Worm (Caenorhabditis elegans) whole organism, L2 larva: Measurements from ENCODE around the gene W02D7.4.

ENCODE experiments used
- C34F6.9 ChIP-seq: fragments of 150-350 bp; optimal IDR thresholded peaks from 2 replicates; lab custom pipeline; 2014; ENCODE audit warnings: missing biosample characterization, missing genetic modification characterization
- F13H6.1 ChIP-seq: sonication (generic microtip); optimal IDR thresholded peaks from 2 replicates; lab custom pipeline; 2016; ENCODE audit warnings: missing genetic modification characterization, missing compliant biosample characterization
- R02D3.7 ChIP-seq: fragments of 150-350 bp; optimal IDR thresholded peaks from 2 replicates; lab custom pipeline; 2014; ENCODE audit warnings: missing biosample characterization, missing genetic modification characterization
- Y55F3AM.14 ChIP-seq: fragments of 200-800 bp; sonication (Bioruptor generic); optimal IDR thresholded peaks from 2 replicates; lab custom pipeline; 2018; ENCODE audit warnings: mild to moderate bottlenecking, missing genetic modification characterization, missing compliant biosample characterization
- ZK546.5 ChIP-seq: sonication (generic microtip); optimal IDR thresholded peaks from 2 replicates; lab custom pipeline; 2017; ENCODE audit warnings: missing biosample characterization, missing genetic modification characterization
- alr-1 ChIP-seq: fragments of 150-350 bp; optimal IDR thresholded peaks from 2 replicates; lab custom pipeline; 2014; ENCODE audit warnings: missing biosample characterization, missing genetic modification characterization
- aly-2 ChIP-seq: fragments of 150-350 bp; optimal IDR thresholded peaks from 2 replicates; lab custom pipeline; 2014; ENCODE audit warnings: missing biosample characterization, missing genetic modification characterization
- ama-1 ChIP-seq: fragments of 150-350 bp; optimal IDR thresholded peaks from 2 replicates; lab custom pipeline; 2018; ENCODE audit warnings: inconsistent platforms
- blmp-1 ChIP-seq: sonication (generic microtip); optimal IDR thresholded peaks from 2 replicates; lab custom pipeline; 2017; ENCODE audit warnings: missing genetic modification characterization, mild to moderate bottlenecking, missing compliant biosample characterization, antibody characterized with exemption, moderate library complexity; ENCODE audit not compliant: insufficient read depth
- crh-2 ChIP-seq: sonication (generic microtip); optimal IDR thresholded peaks from 2 replicates; lab custom pipeline; 2017; ENCODE audit warnings: missing biosample characterization, missing genetic modification characterization
- dmd-4 ChIP-seq: sonication (generic microtip); optimal IDR thresholded peaks from 2 replicates; lab custom pipeline; 2017; ENCODE audit warnings: missing biosample characterization, missing genetic modification characterization
- egl-27 ChIP-seq: sonication (generic microtip); optimal IDR thresholded peaks from 3 replicates; lab custom pipeline; 2017; ENCODE audit warnings: missing biosample characterization, missing genetic modification reagents, missing genetic modification characterization
- elt-1 ChIP-seq: fragments of 150-350 bp; optimal IDR thresholded peaks from 2 replicates; lab custom pipeline; 2014; ENCODE audit warnings: missing biosample characterization, missing genetic modification characterization
- fos-1 ChIP-seq: fragments of 150-350 bp; optimal IDR thresholded peaks from 2 replicates; lab custom pipeline; 2014; ENCODE audit warnings: missing biosample characterization, missing genetic modification characterization
- gmeb-1 ChIP-seq: fragments of 150-350 bp; optimal IDR thresholded peaks from 2 replicates; lab custom pipeline; 2014; ENCODE audit warnings: missing biosample characterization, missing genetic modification characterization
- lin-13 ChIP-seq: fragments of 150-350 bp; optimal IDR thresholded peaks from 2 replicates; lab custom pipeline; 2014; ENCODE audit warnings: missing biosample characterization, missing genetic modification reagents, missing genetic modification characterization
- lin-39 ChIP-seq: fragments of 150-350 bp; optimal IDR thresholded peaks from 2 replicates; lab custom pipeline; 2014; ENCODE audit warnings: missing biosample characterization, missing genetic modification reagents, missing genetic modification characterization
- lsy-2 ChIP-seq, 2 experiments: fragments of 150-350 bp in 1 of 2; sonication (generic microtip) in 1 of 2; optimal IDR thresholded peaks; 2 replicates each; lab custom pipeline; 2014 to 2017; ENCODE audit warnings: missing biosample characterization in 2 of 2, missing genetic modification characterization in 2 of 2
- mbf-1 ChIP-seq: sonication (generic microtip); optimal IDR thresholded peaks from 2 replicates; lab custom pipeline; 2017; ENCODE audit warnings: missing biosample characterization, missing genetic modification characterization
- mdl-1 ChIP-seq, 2 experiments: fragments of 150-350 bp in 1 of 2; sonication (generic microtip) in 1 of 2; optimal IDR thresholded peaks; 2 replicates each; lab custom pipeline; 2017; ENCODE audit warnings: missing biosample characterization in 2 of 2, missing genetic modification characterization in 2 of 2
- nhr-12 ChIP-seq: fragments of 150-350 bp; optimal IDR thresholded peaks from 2 replicates; lab custom pipeline; 2014; ENCODE audit warnings: missing biosample characterization, missing genetic modification characterization
- nhr-129 ChIP-seq: fragments of 150-350 bp; optimal IDR thresholded peaks from 2 replicates; lab custom pipeline; 2014; ENCODE audit warnings: missing biosample characterization, missing genetic modification characterization
- nhr-21 ChIP-seq: fragments of 150-350 bp; optimal IDR thresholded peaks from 2 replicates; lab custom pipeline; 2014; ENCODE audit warnings: missing biosample characterization, missing genetic modification characterization
- nhr-23 ChIP-seq: fragments of 150-350 bp; optimal IDR thresholded peaks from 2 replicates; lab custom pipeline; 2014; ENCODE audit warnings: missing biosample characterization, missing genetic modification reagents, missing genetic modification characterization
- nhr-237 ChIP-seq: fragments of 150-350 bp; optimal IDR thresholded peaks from 2 replicates; lab custom pipeline; 2014; ENCODE audit warnings: missing biosample characterization, missing genetic modification characterization
- nhr-25 ChIP-seq: fragments of 150-350 bp; sonication (generic microtip); optimal IDR thresholded peaks from 3 replicates; lab custom pipeline; 2014; ENCODE audit warnings: missing biosample characterization, missing genetic modification characterization
- nhr-6 ChIP-seq: fragments of 150-350 bp; optimal IDR thresholded peaks from 2 replicates; lab custom pipeline; 2014; ENCODE audit warnings: missing biosample characterization, missing genetic modification characterization
- nhr-77 ChIP-seq: fragments of 150-350 bp; optimal IDR thresholded peaks from 2 replicates; lab custom pipeline; 2014; ENCODE audit warnings: missing biosample characterization, missing genetic modification characterization
- peb-1 ChIP-seq: fragments of 150-350 bp; optimal IDR thresholded peaks from 2 replicates; lab custom pipeline; 2014; ENCODE audit warnings: missing biosample characterization, missing genetic modification characterization
- skn-1 ChIP-seq: sonication (generic microtip); optimal IDR thresholded peaks from 2 replicates; lab custom pipeline; 2017; ENCODE audit warnings: missing biosample characterization, missing genetic modification characterization
- sma-3 ChIP-seq: sonication (generic microtip); optimal IDR thresholded peaks from 2 replicates; lab custom pipeline; 2016; ENCODE audit warnings: missing genetic modification reagents, missing genetic modification characterization, missing compliant biosample characterization
- sma-9 ChIP-seq, 2 experiments: fragments of 150-350 bp in 1 of 2; sonication (generic microtip) in 1 of 2; optimal IDR thresholded peaks; 2 replicates each; lab custom pipeline; 2014 to 2016; ENCODE audit warnings: missing genetic modification characterization in 2 of 2, mild to moderate bottlenecking in 1 of 2, missing biosample characterization in 1 of 2, missing compliant biosample characterization in 1 of 2, missing genetic modification reagents in 1 of 2, moderate library complexity in 1 of 2
- snpc-4 ChIP-seq: fragments of 150-350 bp; optimal IDR thresholded peaks from 2 replicates; lab custom pipeline; 2014; ENCODE audit warnings: missing biosample characterization, missing genetic modification characterization
- unc-39 ChIP-seq: fragments of 150-350 bp; optimal IDR thresholded peaks from 2 replicates; lab custom pipeline; 2014; ENCODE audit warnings: missing biosample characterization, missing genetic modification characterization
- unc-55 ChIP-seq: fragments of 150-350 bp; sonication (generic microtip); optimal IDR thresholded peaks from 3 replicates; lab custom pipeline; 2014; ENCODE audit warnings: missing biosample characterization, missing genetic modification reagents, missing genetic modification characterization
- unc-62 ChIP-seq: fragments of 150-350 bp; optimal IDR thresholded peaks from 2 replicates; lab custom pipeline; 2014; ENCODE audit warnings: missing biosample characterization, missing genetic modification reagents, missing genetic modification characterization
- zag-1 ChIP-seq: fragments of 150-350 bp; optimal IDR thresholded peaks from 2 replicates; lab custom pipeline; 2014; ENCODE audit warnings: missing biosample characterization, missing genetic modification characterization
- ztf-1 ChIP-seq: fragments of 200-800 bp; sonication (Bioruptor generic); conservative IDR thresholded peaks from 2 replicates; pipeline ENCODE4 v1.3.6; 2022; ENCODE audit warnings: missing genetic modification characterization, missing compliant biosample characterization
- ztf-11 ChIP-seq: sonication (generic microtip); optimal IDR thresholded peaks from 2 replicates; lab custom pipeline; 2017; ENCODE audit warnings: missing biosample characterization, missing genetic modification characterization

The W02D7.4 gene

DNA sequence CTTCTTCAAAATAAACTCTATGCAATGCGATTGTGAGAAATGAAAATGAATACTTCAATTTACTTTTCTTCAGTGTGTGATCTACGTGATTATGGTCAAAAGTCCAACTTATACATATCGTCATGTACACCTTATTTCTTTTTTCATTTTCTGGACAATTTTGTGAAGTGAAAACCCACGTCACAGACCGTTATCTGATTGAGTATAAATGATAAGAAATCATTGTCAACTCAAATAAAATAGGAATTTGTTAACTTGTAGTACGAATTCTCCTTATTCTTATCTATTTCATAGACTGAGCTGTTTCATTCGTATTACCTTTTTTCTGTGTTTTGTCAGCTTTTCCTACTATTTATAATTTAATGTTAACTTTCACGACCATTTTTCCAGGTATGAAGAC, 25.4 kb downstream of the W02D7.4 start, which contains the start of gene asp-5:
Gene asp-5 (plus strand): TSS at position 391 of the 400 bp plus-strand sequence.
- TF ChIP-seq crh-2 (tag; lab: Kevin White, UChicago) (peak; percentile 55), sma-9 (GFP tag; optimal IDR thresholded peaks at IDR 0.05; lab: Kevin White, UChicago) (peak; percentile 34), sma-9 (tag; optimal IDR thresholded peaks at IDR 0.05; lab: Kevin White, UChicago) (no peak), nhr-12 (tag; lab: Kevin White, UChicago) (no peak), fos-1 (tag; lab: Kevin White, UChicago) (peak; percentile 41), peb-1 (tag; lab: Kevin White, UChicago) (no peak), unc-55 (GFP tag; lab: Kevin White, UChicago) (no peak), nhr-129 (tag; lab: Kevin White, UChicago) (no peak), gmeb-1 (tag; lab: Kevin White, UChicago) (no peak), skn-1 (tag; lab: Kevin White, UChicago) (peak; percentile 20), nhr-77 (tag; lab: Kevin White, UChicago) (no peak)

DNA sequence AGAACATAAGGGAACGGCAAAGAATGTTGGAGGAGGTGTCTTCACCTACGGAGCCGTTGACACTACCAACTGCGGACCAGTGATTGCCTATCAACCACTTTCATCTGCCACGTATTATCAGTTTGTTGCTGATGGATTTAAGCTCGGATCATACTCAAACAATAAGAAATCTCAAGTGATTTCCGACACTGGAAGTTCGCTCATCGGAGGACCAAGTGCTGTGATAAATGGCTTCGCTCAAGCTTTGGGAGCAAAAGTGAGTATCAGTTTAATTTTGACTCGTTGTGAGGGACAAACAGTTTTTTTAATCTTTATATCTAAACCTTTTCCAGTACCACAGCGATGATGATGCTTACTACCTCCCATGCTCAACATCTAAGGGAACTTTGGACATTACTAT, 26.0 kb downstream of the W02D7.4 start:
- TF ChIP-seq lin-13 (GFP tag; lab: Kevin White, UChicago) = no peak
- no peak for TF ChIP-seq nhr-237 (tag; lab: Kevin White, UChicago)
- no peak for TF ChIP-seq unc-55 (GFP tag; lab: Kevin White, UChicago)
- TF ChIP-seq ztf-11 (tag; lab: Kevin White, UChicago) = no peak
- TF ChIP-seq nhr-12 (tag; lab: Kevin White, UChicago) = no peak
- no peak for TF ChIP-seq peb-1 (tag; lab: Kevin White, UChicago)
- no peak for TF ChIP-seq R02D3.7 (tag; lab: Kevin White, UChicago)
- TF ChIP-seq Y55F3AM.14 (GFP tag; lab: Kevin White, UChicago) = no peak
- no peak for TF ChIP-seq nhr-77 (tag; lab: Kevin White, UChicago)
- TF ChIP-seq unc-39 (tag; lab: Kevin White, UChicago) = no peak
- no peak for TF ChIP-seq gmeb-1 (tag; lab: Kevin White, UChicago)
- TF ChIP-seq sma-9 (GFP tag; optimal IDR thresholded peaks at IDR 0.05; lab: Kevin White, UChicago) = no peak
- TF ChIP-seq sma-9 (tag; optimal IDR thresholded peaks at IDR 0.05; lab: Kevin White, UChicago) = no peak
- no peak for TF ChIP-seq mdl-1 (tag; optimal IDR thresholded peaks at IDR 0.05; lab: Kevin White, UChicago)
- TF ChIP-seq blmp-1 = no peak
- no peak for TF ChIP-seq zag-1 (tag; lab: Kevin White, UChicago)

DNA sequence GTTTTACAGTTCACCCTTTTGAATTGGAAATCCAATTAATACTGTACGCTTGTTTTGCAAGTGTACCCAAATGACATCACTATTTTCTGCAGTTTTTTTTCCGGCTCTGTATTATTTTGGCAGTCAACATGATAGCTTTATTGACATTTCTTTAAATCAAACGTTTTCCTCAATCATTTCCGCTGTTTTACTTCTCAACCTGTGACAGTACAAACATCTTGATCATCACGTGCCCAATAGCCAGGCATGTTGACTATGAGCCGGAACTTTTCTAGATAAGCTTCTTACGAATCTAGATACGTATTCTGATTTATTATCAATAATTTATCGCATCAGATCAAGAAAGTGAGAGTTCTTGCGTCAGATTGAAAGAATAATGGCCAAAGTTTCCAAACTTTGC, 27.5 kb downstream of the W02D7.4 start:
- TF ChIP-seq sma-9 (GFP tag; optimal IDR thresholded peaks at IDR 0.05; lab: Kevin White, UChicago) = peak; percentile 55
- TF ChIP-seq sma-9 (tag; optimal IDR thresholded peaks at IDR 0.05; lab: Kevin White, UChicago) = no peak
- peak; percentile 9 for TF ChIP-seq sma-3 (GFP tag; lab: Kevin White, UChicago)
- peak; percentile 2 for TF ChIP-seq fos-1 (tag; lab: Kevin White, UChicago)
- TF ChIP-seq egl-27 = no peak

ce11 chrV:8268902-8269301, 28.5 kb downstream of the W02D7.4 start, which contains the start of the genes asp-6 and asp-12:
Gene asp-6 (minus strand): TSS chrV:8268937.
Gene asp-12 (plus strand): TSS chrV:8269210.
- TF ChIP-seq gmeb-1 (tag; lab: Kevin White, UChicago) (no peak), fos-1 (tag; lab: Kevin White, UChicago) (peak; percentile 8), sma-9 (GFP tag; optimal IDR thresholded peaks at IDR 0.05; lab: Kevin White, UChicago) (peak; percentile 35), sma-9 (tag; optimal IDR thresholded peaks at IDR 0.05; lab: Kevin White, UChicago) (no peak), skn-1 (tag; lab: Kevin White, UChicago) (no peak), blmp-1 (no peak), ztf-11 (tag; lab: Kevin White, UChicago) (no peak), snpc-4 (no peak), nhr-21 (no peak)

- no peak for TF ChIP-seq C34F6.9 (tag; lab: Kevin White, UChicago)
- TF ChIP-seq nhr-25 = no peak
- TF ChIP-seq aly-2 (tag; lab: Kevin White, UChicago) = no peak
- no peak for TF ChIP-seq zag-1 (tag; lab: Kevin White, UChicago)
- no peak for TF ChIP-seq nhr-6 (tag; lab: Kevin White, UChicago)
- no peak for TF ChIP-seq ama-1 (lab: Kevin White, UChicago)
- TF ChIP-seq fos-1 (tag; lab: Kevin White, UChicago) = peak; percentile 73
- no peak for TF ChIP-seq mdl-1 (tag; optimal IDR thresholded peaks at IDR 0.05; lab: Kevin White, UChicago)
- no peak for TF ChIP-seq alr-1
- TF ChIP-seq F13H6.1 (tag; lab: Kevin White, UChicago) = no peak
- TF ChIP-seq snpc-4 = no peak
- TF ChIP-seq unc-55 (GFP tag; lab: Kevin White, UChicago) = no peak
- TF ChIP-seq nhr-237 (tag; lab: Kevin White, UChicago) = no peak
- TF ChIP-seq ztf-1 (GFP tag; lab: Robert Waterston, UW) = no peak
- TF ChIP-seq nhr-23 (tag; lab: Kevin White, UChicago) = no peak
- peak in 1 of 2 experiments; percentile 24 for TF ChIP-seq lsy-2 (tag; optimal IDR thresholded peaks at IDR 0.05; lab: Kevin White, UChicago)
- peak; percentile 66 for TF ChIP-seq nhr-129 (tag; lab: Kevin White, UChicago)
- TF ChIP-seq lin-39 = no peak
- TF ChIP-seq crh-2 (tag; lab: Kevin White, UChicago) = peak; percentile 77
- no peak for TF ChIP-seq elt-1 (tag; lab: Kevin White, UChicago)
- no peak for TF ChIP-seq unc-62
- no peak for TF ChIP-seq unc-39 (tag; lab: Kevin White, UChicago)
- TF ChIP-seq ZK546.5 (tag; lab: Kevin White, UChicago) = no peak
- TF ChIP-seq mbf-1 (tag; lab: Kevin White, UChicago) = no peak
- TF ChIP-seq gmeb-1 (tag; lab: Kevin White, UChicago) = peak; percentile 71
- TF ChIP-seq sma-9 (GFP tag; optimal IDR thresholded peaks at IDR 0.05; lab: Kevin White, UChicago) = peak; percentile 63
- no peak for TF ChIP-seq sma-9 (tag; optimal IDR thresholded peaks at IDR 0.05; lab: Kevin White, UChicago)
- no peak for TF ChIP-seq dmd-4
- no peak for TF ChIP-seq nhr-12 (tag; lab: Kevin White, UChicago)
- TF ChIP-seq nhr-21 = no peak
- peak; percentile 34 for TF ChIP-seq sma-3 (GFP tag; lab: Kevin White, UChicago)
Observed at ce11 chrV:8267275-8267674, 30.1 kb downstream of the W02D7.4 start.
